Worm (Caenorhabditis elegans) whole organism, dauer: ENCODE measurements around the gene ben-1.

Source experiments
- unc-62 ChIP-seq: sonication (generic microtip); optimal IDR thresholded peaks from 2 replicates; lab custom pipeline; 2017; ENCODE audit warnings: missing biosample characterization, missing genetic modification reagents, missing genetic modification characterization

Gene ben-1

DNA sequence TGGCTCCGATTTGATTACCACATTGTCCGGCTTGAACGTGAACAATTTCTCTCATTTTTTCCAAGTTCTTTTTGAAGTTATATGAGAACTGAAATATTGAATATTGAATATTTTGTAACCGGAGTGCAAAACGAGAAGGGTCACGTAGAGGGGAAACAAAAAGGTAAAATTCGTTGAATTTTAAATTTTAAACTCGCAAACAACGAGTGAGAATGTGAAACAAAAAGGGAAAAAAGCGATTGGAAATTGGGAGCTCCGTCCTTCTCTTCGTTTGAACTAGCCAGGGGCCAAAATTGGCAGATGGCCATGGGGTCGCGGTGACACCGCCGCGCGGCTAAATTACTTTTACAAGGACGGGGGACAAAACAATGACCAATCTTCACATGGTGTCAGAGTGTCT, at the start of gene ben-1:
Gene ben-1, minus strand, starts transcription at position 101 of the 400 bp plus-strand sequence.
- no peak for TF ChIP-seq unc-62

ce11 chrIII:3590365-3590764, 48.9 kb upstream of the ben-1 start, which contains the start of gene ptp-1:
Gene ptp-1 (plus strand): TSS chrIII:3590722.
- TF ChIP-seq unc-62, result no peak

ce11 chrIII:3588183-3588582, 46.7 kb upstream of the ben-1 start:
- no peak for TF ChIP-seq unc-62

- no peak for TF ChIP-seq unc-62
Observed at ce11 chrIII:3583341-3583740, 41.9 kb upstream of the ben-1 start.

DNA sequence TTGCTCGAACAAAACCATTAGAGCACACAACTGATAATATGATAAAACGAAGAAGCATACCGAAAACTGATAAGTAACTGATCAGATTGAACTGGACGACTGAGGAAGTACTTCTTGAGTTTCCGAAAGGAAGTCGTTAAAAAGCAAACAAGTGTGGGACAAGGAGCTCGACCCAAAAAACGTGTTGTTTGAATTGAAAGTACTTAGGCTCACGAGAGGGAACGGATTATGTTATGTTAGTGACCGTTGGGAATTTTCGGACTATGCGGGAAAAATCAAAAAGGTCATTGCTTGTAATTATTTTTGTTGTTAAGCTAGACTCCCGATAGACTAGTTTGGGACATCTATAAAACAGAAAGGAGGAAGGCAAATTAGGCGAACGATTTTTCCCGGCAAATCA, 40.2 kb upstream of the ben-1 start, which contains the start of gene C48D5.3:
Gene C48D5.3, minus strand, starts transcription at position 101 of the 400 bp plus-strand sequence.
- TF ChIP-seq unc-62, result no peak

ce11 chrIII:3573281-3573680, 31.8 kb upstream of the ben-1 start, which contains the start of gene nhr-6:
Gene nhr-6 (plus strand): TSS chrIII:3573581.
- no peak for TF ChIP-seq unc-62

ce11 chrIII:3571371-3571902, 30.0 kb upstream of the ben-1 start:
- TF ChIP-seq unc-62, result no peak

DNA sequence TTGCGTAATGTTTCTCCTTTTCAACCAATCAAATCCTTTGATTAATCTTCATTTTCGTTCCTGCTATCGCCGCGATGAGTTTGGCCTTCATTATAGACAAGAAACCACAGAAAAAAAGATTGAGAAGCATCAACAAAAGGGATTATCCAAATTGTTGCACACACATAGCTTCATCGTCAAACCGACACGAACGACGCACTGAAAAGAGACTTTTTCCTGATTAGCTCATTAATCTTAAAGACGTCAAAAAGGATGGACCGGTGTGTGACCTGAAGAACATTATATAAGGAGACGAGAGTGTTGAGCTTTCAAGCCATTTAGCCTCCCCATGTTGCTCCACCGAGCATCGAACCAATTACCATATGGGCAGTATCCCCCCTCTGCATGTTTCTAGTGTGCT, 28.3 kb upstream of the ben-1 start:
- no peak for TF ChIP-seq unc-62

DNA sequence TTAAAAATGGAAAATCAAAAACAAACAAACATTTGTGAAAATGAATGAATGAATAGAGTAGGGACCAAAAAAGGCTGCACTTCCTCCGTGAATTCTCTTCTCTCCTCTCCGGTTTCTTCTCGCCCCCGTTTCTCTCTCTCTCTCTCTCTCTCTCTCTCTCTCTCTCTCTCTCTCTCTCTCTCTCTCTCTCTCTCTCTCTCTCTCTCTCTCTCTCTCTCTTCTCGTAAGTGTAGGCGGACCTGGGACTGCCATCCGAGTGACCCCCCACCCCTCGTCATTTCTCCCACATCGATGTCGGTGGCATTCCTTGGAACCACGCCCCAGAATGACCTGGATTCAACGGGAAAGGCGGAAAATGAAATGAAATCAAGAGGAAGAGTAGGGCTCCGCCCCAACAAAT, 25.3 kb upstream of the ben-1 start:
- TF ChIP-seq unc-62, result no peak

DNA sequence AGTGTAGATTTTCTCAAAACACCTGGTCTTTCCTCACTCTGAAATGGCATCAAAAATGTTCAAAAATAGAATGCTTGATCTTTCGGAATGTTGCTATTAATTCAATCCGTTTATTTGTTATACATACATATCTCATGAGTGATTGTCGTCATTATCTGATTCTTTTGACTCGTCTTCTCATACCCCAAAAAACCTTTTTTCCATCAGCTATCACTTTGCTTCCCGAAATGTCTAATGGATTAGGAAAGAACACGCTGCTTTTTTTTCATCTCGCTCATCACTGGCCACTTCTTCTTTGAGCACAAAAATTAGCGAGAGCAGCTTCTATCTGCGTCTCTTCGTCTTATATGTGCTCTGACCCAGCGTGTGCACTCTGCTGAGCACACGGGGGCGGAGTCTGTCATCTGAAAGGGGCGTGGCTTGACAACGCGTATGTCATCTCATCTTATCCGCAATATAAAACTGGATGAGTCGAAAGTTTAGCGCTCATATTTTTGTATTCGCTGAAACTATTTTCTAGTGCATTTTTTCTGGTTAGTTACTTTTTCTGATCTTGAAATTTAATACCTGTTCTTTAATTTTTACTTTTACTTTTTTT, 23.4 kb upstream of the ben-1 start:
- TF ChIP-seq unc-62, result no peak

DNA sequence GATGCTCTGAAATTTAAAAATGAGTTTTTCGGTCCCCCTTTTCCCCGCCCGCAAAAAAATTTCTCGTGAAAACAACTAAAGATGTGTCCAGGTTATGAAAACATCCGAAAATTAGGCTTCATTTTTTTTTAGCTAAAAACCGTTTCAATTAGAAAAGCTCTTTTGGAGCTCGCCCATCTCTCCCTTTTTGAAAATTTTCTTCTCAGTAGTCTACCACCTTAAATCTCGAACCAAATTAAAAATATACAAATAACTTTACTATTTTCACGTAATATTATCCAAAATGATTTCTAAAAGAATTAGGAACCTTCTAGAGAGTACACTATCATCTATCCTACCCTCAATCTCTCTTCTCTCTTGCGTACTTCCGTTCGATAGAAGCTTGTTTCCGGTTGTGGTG, 20.8 kb upstream of the ben-1 start:
- no peak for TF ChIP-seq unc-62

DNA sequence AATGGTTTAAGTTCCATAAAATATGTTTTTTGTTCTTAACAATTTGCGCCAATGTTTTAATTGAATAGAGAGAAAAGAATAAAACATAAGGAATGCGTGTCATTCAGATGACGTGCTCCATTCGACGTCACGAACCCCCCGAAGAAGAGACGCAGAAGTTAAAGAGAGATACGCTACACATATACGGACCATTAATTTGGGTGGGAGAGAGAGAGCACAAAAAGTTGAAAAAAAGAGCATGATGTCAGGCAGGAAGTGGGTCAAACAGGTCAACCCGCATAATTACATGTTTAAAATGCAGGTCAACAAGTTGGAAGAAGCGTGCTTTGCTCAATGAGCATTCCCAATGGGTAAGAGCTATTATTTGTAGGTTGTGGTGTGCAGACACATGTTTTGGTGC, 18.8 kb upstream of the ben-1 start:
- TF ChIP-seq unc-62, result no peak

ce11 chrIII:3553349-3553748, 11.9 kb upstream of the ben-1 start, which contains the start of gene C54C6.4:
Gene C54C6.4 (plus strand): TSS chrIII:3553649.
- no peak for TF ChIP-seq unc-62

DNA sequence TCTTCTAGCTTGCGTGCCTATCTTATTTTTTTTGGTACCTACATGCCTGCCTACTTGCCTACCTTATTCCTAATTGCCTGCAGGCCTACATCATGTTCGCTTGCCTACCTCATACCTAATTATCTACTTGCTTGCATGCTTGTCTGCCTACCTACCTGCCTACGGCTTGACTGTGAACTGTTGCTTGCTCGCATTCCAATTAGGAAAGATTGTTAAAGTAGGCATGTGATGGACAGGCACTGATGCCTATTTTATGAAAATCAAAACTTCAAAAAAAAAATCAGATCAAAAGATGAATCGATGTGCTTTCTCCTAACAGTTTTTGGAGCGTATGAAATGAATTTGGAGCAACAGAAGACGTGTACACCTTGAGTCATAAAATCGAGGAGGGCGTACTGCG, 8.9 kb upstream of the ben-1 start:
- TF ChIP-seq unc-62, result no peak

- TF ChIP-seq unc-62, result no peak
Observed at ce11 chrIII:3549750-3550149, 8.3 kb upstream of the ben-1 start, which contains the start of gene C54C6.5. Gene C54C6.5 (minus strand): TSS chrIII:3549850.

DNA sequence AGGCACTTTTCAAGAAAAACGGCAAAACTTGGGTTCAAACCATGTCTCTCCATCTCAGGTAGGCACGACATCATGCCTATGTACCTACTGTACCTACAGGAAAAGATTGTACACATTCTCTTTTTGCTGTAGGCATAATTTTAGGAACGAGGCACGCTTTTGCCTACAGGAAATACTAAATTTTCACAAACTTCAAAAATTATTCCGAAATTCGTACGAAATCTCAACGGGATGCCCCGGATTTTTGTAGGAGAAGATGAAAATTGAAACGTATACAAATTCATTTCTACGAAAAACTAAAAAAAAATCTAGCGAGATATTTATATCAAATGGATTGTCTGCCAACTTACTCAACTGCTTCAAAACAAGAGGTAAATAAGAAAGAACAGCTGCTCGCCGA, 6.6 kb upstream of the ben-1 start, which contains the start of gene C54C6.11:
Gene C54C6.11, plus strand, starts transcription at position 301 of the 400 bp plus-strand sequence.
- no peak for TF ChIP-seq unc-62

ce11 chrIII:3546323-3546722, 4.9 kb upstream of the ben-1 start, which contains the start of gene C54C6.7:
Gene C54C6.7 (minus strand): TSS chrIII:3546423.
- no peak for TF ChIP-seq unc-62

DNA sequence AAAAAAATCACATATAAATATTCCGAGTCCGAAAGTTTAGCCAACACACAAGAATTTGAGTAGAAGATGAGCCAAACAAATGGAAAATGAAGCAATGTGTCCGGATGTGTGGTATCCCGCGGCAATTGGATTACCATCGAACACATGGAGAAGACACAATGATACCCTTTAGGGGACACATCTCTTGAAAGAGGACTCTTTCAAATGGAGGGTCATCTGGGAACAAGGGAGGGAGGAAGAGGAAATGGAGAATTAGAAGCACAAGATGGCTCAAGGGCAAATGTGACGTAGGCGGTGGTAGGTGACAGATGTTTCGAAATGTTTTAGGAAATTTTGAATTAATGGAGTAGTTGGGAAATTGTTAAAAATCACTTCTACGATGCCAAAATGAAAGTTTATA, 1.6 kb upstream of the ben-1 start:
- TF ChIP-seq unc-62, result no peak
